Fruit fly (Drosophila melanogaster) S2 (cell line): ENCODE measurements around the gene moi.

ENCODE experiments used
- CG8478 ChIP-seq: fragments of >200 bp; optimal IDR thresholded peaks from 2 replicates; lab custom pipeline; 2018
- CTCF ChIP-seq, 2 experiments: fragments of >200 bp; optimal IDR thresholded peaks; 2 replicates each; lab custom pipeline; 2018

moi gene

dm6 chr3R:18255281-18255680, at the start of gene moi, which contains the start of the genes Ada2a, Polr2D and Tgs1:
Gene moi, plus strand, starts transcription at chr3R:18255530.
Gene Ada2a, minus strand, starts transcription at chr3R:18255487.
Gene Polr2D, minus strand, starts transcription at chr3R:18255487.
Gene Tgs1, plus strand, starts transcription at chr3R:18255530.
- TF ChIP-seq CG8478 (lab: Kevin White, UChicago) (no peak), CTCF (optimal IDR thresholded peaks at IDR 0.05; lab: Kevin White, UChicago) (peak; percentile 1 to 28)

dm6 chr3R:18208479-18208878, 46.9 kb upstream of the moi start, which contains the start of gene CG44158:
Gene CG44158, plus strand, starts transcription at chr3R:18208779.
- no peak for TF ChIP-seq CTCF (optimal IDR thresholded peaks at IDR 0.05; lab: Kevin White, UChicago)
- no peak for TF ChIP-seq CG8478 (lab: Kevin White, UChicago)

DNA sequence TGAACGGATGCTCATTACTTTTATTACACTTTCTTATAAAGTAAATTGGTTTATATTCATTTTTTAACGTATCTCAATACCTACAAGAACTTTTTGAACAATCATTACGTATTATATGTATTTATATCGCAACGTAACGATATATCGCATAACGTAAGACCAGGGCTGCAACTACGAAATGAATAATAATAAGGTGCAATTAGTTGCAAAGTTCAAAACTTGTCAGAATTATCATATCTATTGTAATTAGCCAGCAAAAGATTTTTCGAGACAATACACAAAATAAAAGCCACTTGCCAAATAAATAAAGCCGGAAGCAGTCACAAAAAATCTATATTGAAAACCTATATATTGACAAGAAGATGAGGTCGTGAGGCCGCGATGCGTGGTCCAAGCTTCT, 40.0 kb upstream of the moi start:
- TF ChIP-seq CG8478 (lab: Kevin White, UChicago) (no peak), CTCF (optimal IDR thresholded peaks at IDR 0.05; lab: Kevin White, UChicago) (no peak)

- no peak for TF ChIP-seq CTCF (optimal IDR thresholded peaks at IDR 0.05; lab: Kevin White, UChicago)
- no peak for TF ChIP-seq CG8478 (lab: Kevin White, UChicago)
These were observed 39.4 kb upstream of the moi start, which contains the start of gene CG14314 for dm6 chr3R:18215900-18216299. Gene CG14314, plus strand, starts transcription at chr3R:18216142.

- TF ChIP-seq CG8478 (lab: Kevin White, UChicago) = no peak
- no peak for TF ChIP-seq CTCF (optimal IDR thresholded peaks at IDR 0.05; lab: Kevin White, UChicago)
These were observed 35.0 kb upstream of the moi start, which contains the start of the genes CG7988 and CG7183 for dm6 chr3R:18220211-18220749. Gene CG7988, plus strand, starts transcription at chr3R:18220526. Gene CG7183, minus strand, starts transcription at chr3R:18220699.

dm6 chr3R:18223434-18223833, 31.9 kb upstream of the moi start, which contains the start of the genes mTerf5 and Non3:
Gene mTerf5, minus strand, starts transcription at chr3R:18223682.
Gene Non3, plus strand, starts transcription at chr3R:18223722.
- TF ChIP-seq CG8478 (lab: Kevin White, UChicago) (no peak), CTCF (optimal IDR thresholded peaks at IDR 0.05; lab: Kevin White, UChicago) (no peak)

DNA sequence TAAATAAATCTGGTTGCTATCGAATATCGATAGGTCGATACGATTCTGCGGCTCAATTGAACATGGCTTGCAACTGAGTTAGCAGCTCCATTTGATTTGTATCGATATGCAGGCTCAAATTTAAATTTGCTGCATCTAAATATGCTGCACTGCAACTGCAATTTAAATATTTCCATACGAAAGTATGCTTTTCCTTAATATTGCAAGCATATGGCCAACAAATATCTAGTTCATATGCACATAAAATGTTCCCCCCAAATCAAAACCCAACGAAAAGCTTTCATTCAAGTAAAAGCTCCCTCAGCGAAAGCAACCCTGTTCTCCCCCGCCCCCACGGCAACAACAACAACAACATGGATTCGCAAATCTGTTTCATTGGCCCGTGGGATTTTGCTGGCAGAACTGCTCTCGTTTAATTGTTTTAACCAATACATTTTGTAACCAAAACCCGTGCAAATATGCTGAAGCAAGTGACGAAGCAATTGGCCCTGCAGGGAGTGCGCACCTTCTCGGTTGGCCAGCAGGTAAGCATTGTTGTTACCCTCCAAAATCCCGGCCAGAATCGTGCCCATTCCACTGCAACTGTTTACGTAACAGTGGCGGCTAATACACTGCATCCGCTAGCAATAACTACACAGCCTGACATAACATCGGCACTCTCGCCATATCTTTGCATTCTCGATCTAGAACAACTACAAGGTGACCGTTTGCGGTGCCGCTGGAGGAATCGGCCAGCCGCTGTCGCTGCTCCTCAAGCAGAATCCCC, 29.1 kb upstream of the moi start, which contains the start of the genes CG7168 and Mdh2:
TSS of gene CG7168 (minus strand) at position 40 of the 766 bp plus-strand sequence.
TSS of gene Mdh2 (plus strand) at position 354 of the 766 bp plus-strand sequence.
- TF ChIP-seq CG8478 (lab: Kevin White, UChicago) = no peak
- no peak for TF ChIP-seq CTCF (optimal IDR thresholded peaks at IDR 0.05; lab: Kevin White, UChicago)

DNA sequence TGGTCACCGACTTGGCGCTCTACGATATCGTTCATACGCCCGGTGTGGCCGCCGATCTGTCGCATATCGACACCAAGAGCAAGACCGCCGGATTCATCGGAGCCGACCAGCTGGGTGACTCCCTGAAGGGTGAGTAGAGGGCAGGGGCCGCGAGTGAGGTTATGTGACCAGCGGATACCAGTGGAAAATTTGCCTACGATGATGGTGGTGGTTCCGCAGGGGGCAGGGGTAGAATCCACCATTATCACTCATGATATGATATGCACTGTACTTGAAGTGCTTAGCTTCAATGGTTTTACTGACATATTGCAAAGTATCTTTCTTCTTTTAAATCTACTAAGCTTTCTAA, 28.5 kb upstream of the moi start:
- TF ChIP-seq CTCF (optimal IDR thresholded peaks at IDR 0.05; lab: Kevin White, UChicago) = no peak
- no peak for TF ChIP-seq CG8478 (lab: Kevin White, UChicago)

DNA sequence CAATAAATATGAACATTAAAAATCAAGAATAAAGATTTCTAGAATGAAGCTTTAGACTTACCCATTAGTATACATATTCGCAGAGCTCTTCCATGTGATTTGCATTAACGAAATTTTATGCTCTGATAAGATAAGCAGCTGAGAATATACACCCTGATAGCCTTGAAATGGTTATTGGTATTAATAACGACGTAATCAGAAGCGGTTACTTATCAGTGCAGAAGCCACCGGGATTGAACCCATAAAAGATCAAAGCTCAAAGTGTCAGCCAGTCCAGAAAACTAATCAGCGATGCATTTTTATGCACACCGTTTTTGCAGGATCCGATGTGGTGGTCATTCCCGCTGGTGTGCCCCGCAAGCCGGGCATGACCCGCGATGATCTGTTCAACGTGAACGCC, 27.9 kb upstream of the moi start:
- TF ChIP-seq CTCF (optimal IDR thresholded peaks at IDR 0.05; lab: Kevin White, UChicago) = no peak
- TF ChIP-seq CG8478 (lab: Kevin White, UChicago) = no peak

- TF ChIP-seq CTCF (optimal IDR thresholded peaks at IDR 0.05; lab: Kevin White, UChicago) (no peak), CG8478 (lab: Kevin White, UChicago) (no peak)
These were observed 26.6 kb upstream of the moi start for dm6 chr3R:18228713-18229222.

- no peak for TF ChIP-seq CTCF (optimal IDR thresholded peaks at IDR 0.05; lab: Kevin White, UChicago)
- TF ChIP-seq CG8478 (lab: Kevin White, UChicago) = no peak
These were observed 25.1 kb upstream of the moi start for dm6 chr3R:18230229-18230628.

DNA sequence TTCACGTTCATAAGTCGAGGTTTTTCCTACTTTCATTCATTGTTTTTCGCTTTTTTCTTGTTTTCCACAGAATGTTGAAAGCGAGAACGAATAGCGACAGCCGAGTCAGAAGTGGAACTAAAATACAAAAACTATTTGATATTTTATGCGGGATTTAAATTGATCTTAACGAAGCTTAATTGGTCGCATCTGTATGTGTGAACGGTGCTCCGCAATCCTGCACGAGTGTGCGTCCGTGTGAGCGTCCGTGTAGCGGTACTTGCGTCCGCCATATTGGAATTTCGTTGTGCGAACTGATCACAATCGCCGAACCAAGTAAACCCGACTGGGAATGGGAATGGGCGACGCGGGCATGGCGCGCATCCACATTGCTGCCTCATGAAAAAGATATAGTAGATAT, 23.1 kb upstream of the moi start:
- TF ChIP-seq CTCF (optimal IDR thresholded peaks at IDR 0.05; lab: Kevin White, UChicago) = no peak
- no peak for TF ChIP-seq CG8478 (lab: Kevin White, UChicago)

DNA sequence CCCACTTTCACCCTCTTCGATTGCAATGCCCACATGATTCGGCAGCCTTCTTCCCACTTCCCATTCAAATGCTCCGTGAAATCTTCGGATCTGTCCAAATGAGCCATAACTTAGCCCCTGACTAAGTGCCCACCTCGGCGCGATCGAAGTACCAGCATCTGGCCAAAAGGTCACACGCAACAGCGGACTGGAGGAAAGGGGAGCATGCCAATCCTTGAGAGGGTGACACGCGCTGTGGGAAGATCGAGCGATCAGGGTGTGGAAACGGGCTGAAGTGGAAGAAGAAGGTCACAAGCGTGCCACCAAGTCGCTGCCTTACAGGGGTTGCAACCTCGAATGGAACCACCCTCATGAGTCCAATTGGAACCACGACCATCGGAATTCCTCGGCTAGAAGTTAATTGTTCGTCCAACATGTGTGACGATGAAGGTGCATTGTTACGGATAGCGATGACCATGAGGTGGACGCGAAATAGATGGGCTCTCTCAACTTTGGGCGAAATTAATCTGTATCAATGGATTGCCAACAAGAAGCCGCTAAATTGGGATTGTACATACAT, 20.6 kb upstream of the moi start:
- TF ChIP-seq CG8478 (lab: Kevin White, UChicago) (no peak), CTCF (optimal IDR thresholded peaks at IDR 0.05; lab: Kevin White, UChicago) (no peak)

- TF ChIP-seq CG8478 (lab: Kevin White, UChicago) (no peak), CTCF (optimal IDR thresholded peaks at IDR 0.05; lab: Kevin White, UChicago) (no peak)
These were observed 19.5 kb upstream of the moi start, which contains the start of gene repo for dm6 chr3R:18235879-18236278. Gene repo, plus strand, starts transcription at chr3R:18236192.
